Worm (Caenorhabditis elegans) whole organism, young adult: Measurements from ENCODE around the gene F44D12.19.

Source experiments
- B0019.2 ChIP-seq: fragments of 200-800 bp; sonication (Bioruptor generic); conservative IDR thresholded peaks from 2 replicates; pipeline ENCODE4 v1.3.6; 2022; ENCODE audit warnings: missing genetic modification reagents, missing genetic modification characterization, missing compliant biosample characterization
- B0035.1 ChIP-seq: sonication (generic microtip); optimal IDR thresholded peaks from 2 replicates; lab custom pipeline; 2016; ENCODE audit warnings: missing genetic modification characterization, mild to moderate bottlenecking, missing compliant biosample characterization, missing genotype, missing genetic modification reagents
- B0336.3 ChIP-seq: fragments of 200-800 bp; sonication (Bioruptor generic); IDR thresholded peaks from 2 replicates; pipeline ENCODE4 v1.3.6; 2022; ENCODE audit warnings: missing genetic modification characterization, missing compliant biosample characterization
- C06A6.2 ChIP-seq: fragments of 200-800 bp; sonication (Bioruptor generic); conservative IDR thresholded peaks from 2 replicates; pipeline ENCODE4 v1.3.6; 2022; ENCODE audit warnings: missing genetic modification characterization, missing compliant biosample characterization
- D2030.7 ChIP-seq: fragments of 200-800 bp; sonication (Bioruptor generic); IDR thresholded peaks from 2 replicates; pipeline ENCODE4 v1.3.6; 2022; ENCODE audit warnings: missing genetic modification reagents, missing genetic modification characterization, missing compliant biosample characterization
- F10E7.11 ChIP-seq: sonication (generic microtip); optimal IDR thresholded peaks from 2 replicates; lab custom pipeline; 2017; ENCODE audit warnings: mild to moderate bottlenecking, missing genetic modification characterization, moderate library complexity, missing compliant biosample characterization
- F33H1.4 ChIP-seq: fragments of 200-800 bp; sonication (Bioruptor generic); IDR thresholded peaks from 2 replicates; pipeline ENCODE4 v1.3.6; 2022; ENCODE audit warnings: missing genetic modification reagents, missing genetic modification characterization, missing compliant biosample characterization
- F52B5.7 ChIP-seq: sonication (generic microtip); optimal IDR thresholded peaks from 2 replicates; lab custom pipeline; 2016; ENCODE audit warnings: mild to moderate bottlenecking, missing genetic modification characterization, missing compliant biosample characterization
- K11D2.4 ChIP-seq: fragments of 200-800 bp; sonication (Bioruptor generic); IDR thresholded peaks from 2 replicates; pipeline ENCODE4 v1.3.6; 2022; ENCODE audit warnings: missing genetic modification reagents, missing genetic modification characterization, missing compliant biosample characterization
- K12H6.12 ChIP-seq: fragments of 200-800 bp; sonication (Bioruptor generic); optimal IDR thresholded peaks from 2 replicates; lab custom pipeline; 2018; ENCODE audit warnings: mild to moderate bottlenecking, missing genetic modification characterization, missing compliant biosample characterization
- T07F8.4 ChIP-seq: sonication (generic microtip); optimal IDR thresholded peaks from 2 replicates; lab custom pipeline; 2016; ENCODE audit warnings: mild to moderate bottlenecking, missing genetic modification characterization, moderate library complexity, missing compliant biosample characterization
- T26A5.8 ChIP-seq: sonication (generic microtip); optimal IDR thresholded peaks from 2 replicates; lab custom pipeline; 2016; ENCODE audit warnings: missing genetic modification characterization, missing compliant biosample characterization
- Y53G8AR.9 ChIP-seq: fragments of 200-800 bp; sonication (Bioruptor generic); conservative IDR thresholded peaks from 2 replicates; pipeline ENCODE4 v1.3.6; 2022; ENCODE audit warnings: missing genetic modification reagents, missing genetic modification characterization, missing compliant biosample characterization
- Y79H2A.3 ChIP-seq: fragments of 200-800 bp; sonication (Bioruptor generic); conservative IDR thresholded peaks from 2 replicates; pipeline ENCODE4 v1.3.6; 2022; ENCODE audit warnings: missing genetic modification reagents, missing genetic modification characterization, missing compliant biosample characterization
- atf-7 ChIP-seq: sonication (generic microtip); optimal IDR thresholded peaks from 2 replicates; lab custom pipeline; 2017; ENCODE audit warnings: mild to moderate bottlenecking, missing genetic modification characterization, missing compliant biosample characterization
- attf-3 ChIP-seq: fragments of 200-800 bp; sonication (Bioruptor generic); conservative IDR thresholded peaks from 2 replicates; pipeline ENCODE4 v1.3.6; 2022; ENCODE audit warnings: missing genetic modification reagents, missing genetic modification characterization, missing compliant biosample characterization
- cebp-1 ChIP-seq, 2 experiments: fragments of 200-800 bp in 1 of 2; sonication (Bioruptor generic) in 1 of 2; sonication (generic microtip) in 1 of 2; IDR thresholded peaks in 1 of 2; optimal IDR thresholded peaks in 1 of 2; 2 replicates each; pipeline versions ENCODE4 v1.3.6 to Lab custom; 2017 to 2022; ENCODE audit warnings: missing compliant biosample characterization in 2 of 2, missing genetic modification characterization in 2 of 2, mild to moderate bottlenecking in 1 of 2, missing genetic modification reagents in 1 of 2, moderate library complexity in 1 of 2
- ceh-100 ChIP-seq: fragments of 200-800 bp; sonication (Bioruptor generic); IDR thresholded peaks from 2 replicates; pipeline ENCODE4 v1.3.6; 2022; ENCODE audit warnings: missing genetic modification reagents, missing genetic modification characterization, missing compliant biosample characterization
- ceh-58 ChIP-seq: fragments of 200-800 bp; sonication (Bioruptor generic); IDR thresholded peaks from 2 replicates; pipeline ENCODE4 v1.3.6; 2022; ENCODE audit warnings: missing genetic modification characterization, missing compliant biosample characterization
- ceh-79 ChIP-seq: sonication (generic microtip); optimal IDR thresholded peaks from 2 replicates; lab custom pipeline; 2017; ENCODE audit warnings: mild to moderate bottlenecking, missing genetic modification characterization, missing compliant biosample characterization
- chd-7 ChIP-seq: sonication (generic microtip); optimal IDR thresholded peaks from 2 replicates; lab custom pipeline; 2016; ENCODE audit warnings: mild to moderate bottlenecking, missing genetic modification characterization, moderate library complexity, missing compliant biosample characterization
- egl-44 ChIP-seq: fragments of 200-800 bp; sonication (Bioruptor generic); IDR thresholded peaks from 2 replicates; pipeline ENCODE4 v1.3.6; 2022; ENCODE audit warnings: missing genetic modification reagents, missing genetic modification characterization, missing compliant biosample characterization
- hlh-12 ChIP-seq: sonication (generic microtip); optimal IDR thresholded peaks from 2 replicates; lab custom pipeline; 2016; ENCODE audit warnings: missing genetic modification characterization, missing compliant biosample characterization
- hlh-26 ChIP-seq: fragments of 200-800 bp; sonication (Bioruptor generic); conservative IDR thresholded peaks from 2 replicates; pipeline ENCODE4 v1.3.6; 2022; ENCODE audit warnings: missing genetic modification reagents, missing genetic modification characterization, missing compliant biosample characterization
- hmg-1.2 ChIP-seq: fragments of 200-800 bp; sonication (Bioruptor generic); IDR thresholded peaks from 2 replicates; pipeline ENCODE4 v1.3.6; 2022; ENCODE audit warnings: missing genetic modification reagents, missing genetic modification characterization, missing compliant biosample characterization
- hmg-20 ChIP-seq: fragments of 200-800 bp; sonication (Bioruptor generic); IDR thresholded peaks from 2 replicates; pipeline ENCODE4 v1.3.6; 2022; ENCODE audit warnings: missing genetic modification reagents, missing genetic modification characterization, missing compliant biosample characterization
- hsf-1 ChIP-seq: fragments of 200-800 bp; sonication (Bioruptor generic); IDR thresholded peaks from 2 replicates; pipeline ENCODE4 v1.3.6; 2022; ENCODE audit warnings: missing genetic modification reagents, missing genetic modification characterization, missing compliant biosample characterization
- let-607 ChIP-seq, 2 experiments: fragments of 200-800 bp in 1 of 2; sonication (Bioruptor generic) in 1 of 2; sonication (generic microtip) in 1 of 2; optimal IDR thresholded peaks; 2 replicates each; lab custom pipeline; 2016 to 2018; ENCODE audit warnings: mild to moderate bottlenecking in 2 of 2, missing compliant biosample characterization in 2 of 2, missing genetic modification characterization in 2 of 2, moderate library complexity in 2 of 2, missing genotype in 1 of 2
- lir-1 ChIP-seq: fragments of 200-800 bp; sonication (Bioruptor generic); conservative IDR thresholded peaks from 2 replicates; pipeline ENCODE4 v1.3.6; 2022; ENCODE audit warnings: missing genetic modification reagents, missing genetic modification characterization, missing compliant biosample characterization
- lsy-27 ChIP-seq: sonication (generic microtip); optimal IDR thresholded peaks from 2 replicates; lab custom pipeline; 2017; ENCODE audit warnings: missing genetic modification characterization, mild to moderate bottlenecking, missing compliant biosample characterization, antibody characterized with exemption, missing genotype, borderline replicate concordance; ENCODE audit not compliant: insufficient read depth
- madf-6 ChIP-seq: fragments of 200-800 bp; sonication (Bioruptor generic); IDR thresholded peaks from 2 replicates; pipeline ENCODE4 v1.3.6; 2022; ENCODE audit warnings: missing genetic modification reagents, missing genetic modification characterization, missing compliant biosample characterization
- madf-8 ChIP-seq: fragments of 200-800 bp; sonication (Bioruptor generic); conservative IDR thresholded peaks from 2 replicates; pipeline ENCODE4 v1.3.6; 2022; ENCODE audit warnings: missing genetic modification reagents, missing genetic modification characterization, missing compliant biosample characterization
- nhr-120 ChIP-seq: fragments of 200-800 bp; sonication (Bioruptor generic); IDR thresholded peaks from 2 replicates; pipeline ENCODE4 v1.3.6; 2022; ENCODE audit warnings: missing genetic modification characterization, missing compliant biosample characterization
- nhr-179 ChIP-seq: sonication (generic microtip); optimal IDR thresholded peaks from 2 replicates; lab custom pipeline; 2016; ENCODE audit warnings: mild to moderate bottlenecking, missing genetic modification characterization, missing compliant biosample characterization
- pbrm-1 ChIP-seq: fragments of 200-800 bp; sonication (Bioruptor generic); IDR thresholded peaks from 2 replicates; pipeline ENCODE4 v1.3.6; 2022; ENCODE audit warnings: missing genetic modification reagents, missing genetic modification characterization, missing compliant biosample characterization
- rec-8 ChIP-seq, 2 experiments: sonication (generic microtip); optimal IDR thresholded peaks; 2 replicates each; lab custom pipeline; 2016; ENCODE audit warnings: mild to moderate bottlenecking in 2 of 2, missing genetic modification characterization in 2 of 2, missing genetic modification reagents in 2 of 2, missing genotype in 2 of 2, missing biosample characterization in 1 of 2, missing compliant biosample characterization in 1 of 2, moderate library complexity in 1 of 2
- sea-2 ChIP-seq: fragments of 200-800 bp; sonication (Bioruptor generic); IDR thresholded peaks from 2 replicates; pipeline ENCODE4 v1.3.6; 2022; ENCODE audit warnings: missing genetic modification characterization, missing compliant biosample characterization
- snpc-1.1 ChIP-seq: sonication (generic microtip); optimal IDR thresholded peaks from 2 replicates; lab custom pipeline; 2017; ENCODE audit warnings: missing genetic modification characterization, mild to moderate bottlenecking, missing compliant biosample characterization, antibody characterized with exemption, moderate library complexity, missing genotype, missing genetic modification reagents; ENCODE audit not compliant: insufficient read depth
- snpc-1.3 ChIP-seq: sonication (generic microtip); optimal IDR thresholded peaks from 2 replicates; lab custom pipeline; 2017; ENCODE audit warnings: missing genetic modification characterization, mild to moderate bottlenecking, missing compliant biosample characterization, antibody characterized with exemption, moderate library complexity, missing genotype, missing genetic modification reagents; ENCODE audit not compliant: insufficient read depth
- somi-1 ChIP-seq: fragments of 200-800 bp; sonication (Bioruptor generic); optimal IDR thresholded peaks from 2 replicates; lab custom pipeline; 2018; ENCODE audit warnings: mild to moderate bottlenecking, missing genetic modification characterization, missing compliant biosample characterization
- sptf-2 ChIP-seq: fragments of 200-800 bp; sonication (Bioruptor generic); optimal IDR thresholded peaks from 2 replicates; lab custom pipeline; 2018; ENCODE audit warnings: mild to moderate bottlenecking, missing genetic modification characterization, missing compliant biosample characterization
- xnd-1 ChIP-seq: sonication (generic microtip); optimal IDR thresholded peaks from 2 replicates; lab custom pipeline; 2016; ENCODE audit warnings: missing genotype, missing genetic modification reagents, missing genetic modification characterization, missing compliant biosample characterization
- zfh-2 ChIP-seq: fragments of 200-800 bp; sonication (Bioruptor generic); conservative IDR thresholded peaks from 2 replicates; pipeline ENCODE4 v1.3.6; 2022; ENCODE audit warnings: missing genetic modification reagents, missing genetic modification characterization, missing compliant biosample characterization

Gene F44D12.19

ce11 chrIV:10048268-10048667 is 26.9 kb downstream of the F44D12.19 start:
- TF ChIP-seq lir-1 (GFP tag; lab: Robert Waterston, UW) (no peak), attf-3 (GFP tag; lab: Robert Waterston, UW) (no peak), rec-8 (tag; optimal IDR thresholded peaks at IDR 0.05; lab: Kevin White, UChicago) (no peak), ceh-58 (GFP tag; lab: Robert Waterston, UW) (no peak), T07F8.4 (tag; lab: Kevin White, UChicago) (no peak), K11D2.4 (GFP tag; lab: Robert Waterston, UW) (no peak), hlh-26 (no peak), pbrm-1 (GFP tag; lab: Robert Waterston, UW) (no peak), zfh-2 (GFP tag; lab: Robert Waterston, UW) (no peak), F33H1.4 (GFP tag; lab: Robert Waterston, UW) (no peak), madf-8 (GFP tag; lab: Robert Waterston, UW) (no peak), Y79H2A.3 (no peak), B0336.3 (GFP tag; lab: Robert Waterston, UW) (no peak)

ce11 chrIV:10051088-10051487 is 29.7 kb downstream of the F44D12.19 start, which contains the start of gene T04B2.8:
TSS of gene T04B2.8 (minus strand) at chrIV:10051188.
- no peak for TF ChIP-seq madf-6 (GFP tag; lab: Robert Waterston, UW)
- TF ChIP-seq nhr-120 (GFP tag; lab: Robert Waterston, UW) = no peak
- no peak for TF ChIP-seq hmg-1.2
- no peak for TF ChIP-seq atf-7 (tag; lab: Kevin White, UChicago)
- TF ChIP-seq C06A6.2 (GFP tag; lab: Robert Waterston, UW) = no peak
- no peak for TF ChIP-seq xnd-1 (tag; lab: Kevin White, UChicago)
- TF ChIP-seq T26A5.8 (tag; lab: Kevin White, UChicago) = no peak
- no peak for TF ChIP-seq nhr-179
- TF ChIP-seq cebp-1 (GFP tag; IDR thresholded peaks at IDR 0.05; lab: Robert Waterston, UW) = no peak
- no peak for TF ChIP-seq cebp-1 (tag; optimal IDR thresholded peaks at IDR 0.05; lab: Kevin White, UChicago)
- TF ChIP-seq hsf-1 = no peak
- no peak for TF ChIP-seq B0035.1 (tag; lab: Kevin White, UChicago)
- no peak for TF ChIP-seq F52B5.7 (tag; lab: Kevin White, UChicago)
- TF ChIP-seq lsy-27 = no peak
- no peak for TF ChIP-seq hmg-20 (GFP tag; lab: Robert Waterston, UW)
- no peak for TF ChIP-seq let-607 (tag; optimal IDR thresholded peaks at IDR 0.05; lab: Kevin White, UChicago)
- TF ChIP-seq F10E7.11 (tag; lab: Kevin White, UChicago) = no peak
- no peak for TF ChIP-seq hlh-12 (tag; lab: Kevin White, UChicago)

- TF ChIP-seq K12H6.12 (tag; lab: Kevin White, UChicago) (no peak), Y53G8AR.9 (GFP tag; lab: Robert Waterston, UW) (no peak), chd-7 (tag; lab: Kevin White, UChicago) (no peak), sptf-2 (GFP tag; lab: Kevin White, UChicago) (no peak)
- TF ChIP-seq, all 124 proteins: peak for 0
Measured at ce11 chrIV:10053550-10053949, 32.2 kb downstream of the F44D12.19 start, which contains the start of gene srv-12. TSS of gene srv-12 (minus strand) at chrIV:10053650.

- no peak for TF ChIP-seq D2030.7 (GFP tag; lab: Robert Waterston, UW)
- no peak for TF ChIP-seq T07F8.4 (tag; lab: Kevin White, UChicago)
- no peak for TF ChIP-seq sptf-2 (GFP tag; lab: Kevin White, UChicago)
- no peak for TF ChIP-seq lsy-27
- no peak for TF ChIP-seq B0019.2 (GFP tag; lab: Robert Waterston, UW)
- TF ChIP-seq K12H6.12 (tag; lab: Kevin White, UChicago) = no peak
- TF ChIP-seq F10E7.11 (tag; lab: Kevin White, UChicago) = no peak
- TF ChIP-seq ceh-79 = no peak
- no peak for TF ChIP-seq snpc-1.1 (tag; lab: Kevin White, UChicago)
- no peak for TF ChIP-seq snpc-1.3 (tag; lab: Kevin White, UChicago)
- no peak for TF ChIP-seq sea-2
- TF ChIP-seq ceh-100 (GFP tag; lab: Robert Waterston, UW) = no peak
- TF ChIP-seq egl-44 (GFP tag; lab: Robert Waterston, UW) = no peak
- no peak for TF ChIP-seq somi-1 (GFP tag; lab: Kevin White, UChicago)
Measured at ce11 chrIV:10056138-10056537, 34.8 kb downstream of the F44D12.19 start, which contains the start of gene T04B2.7. TSS of gene T04B2.7 (minus strand) at chrIV:10056238.
